Fruit fly (Drosophila melanogaster): ENCODE measurements around the gene Cyp4ac3.

Gene Cyp4ac3

dm6 chr2L:5251150-5251549, 17.1 kb upstream of the Cyp4ac3 start:
- TF ChIP-seq Abd-B (GFP tag; optimal IDR thresholded peaks at IDR 0.05) (no peak), OdsH (GFP tag; optimal IDR thresholded peaks at IDR 0.05) (no peak), br (GFP tag; optimal IDR thresholded peaks at IDR 0.05) (no peak), Myc (optimal IDR thresholded peaks at IDR 0.05) (no peak), CG9705 (GFP tag; optimal IDR thresholded peaks at IDR 0.05) (no peak), GATAd (GFP tag; optimal IDR thresholded peaks at IDR 0.05) (no peak), psq (GFP tag; optimal IDR thresholded peaks at IDR 0.05) (no peak), Vsx2 (GFP tag; optimal IDR thresholded peaks at IDR 0.05; ENCODE audit: partially characterized antibody) (no peak), Hnf4 (GFP tag; optimal IDR thresholded peaks at IDR 0.05) (no peak), Dfd (GFP tag; optimal IDR thresholded peaks at IDR 0.05) (no peak)

DNA sequence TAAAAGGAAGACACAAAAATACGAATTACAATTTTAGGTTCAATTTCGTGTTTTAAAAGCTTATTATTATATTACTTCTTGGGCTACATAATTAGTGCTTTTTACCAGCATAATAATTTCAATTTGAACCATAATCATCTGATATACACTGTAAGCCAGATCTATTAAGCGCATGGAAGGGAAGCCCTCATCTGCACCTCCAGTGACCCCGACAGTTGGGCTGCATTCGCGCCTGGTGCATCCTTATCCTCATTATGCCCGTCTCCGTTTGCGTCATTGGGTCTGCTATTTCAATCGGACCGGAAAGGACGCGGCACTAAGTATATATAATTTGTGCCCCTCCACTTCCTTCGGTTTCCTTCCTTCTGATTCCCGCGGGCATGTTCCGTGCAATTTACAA, 16.6 kb upstream of the Cyp4ac3 start:
- TF ChIP-seq Abd-B (GFP tag; optimal IDR thresholded peaks at IDR 0.05) (no peak), Dfd (GFP tag; optimal IDR thresholded peaks at IDR 0.05) (no peak), h (GFP tag; optimal IDR thresholded peaks at IDR 0.05) (no peak), HLH106 (tag; optimal IDR thresholded peaks at IDR 0.05) (peak; percentile 15)

- peak; percentile 77 for TF ChIP-seq psq (GFP tag; optimal IDR thresholded peaks at IDR 0.05)
- TF ChIP-seq Jra (GFP tag; optimal IDR thresholded peaks at IDR 0.05), result peak; percentile 72
- TF ChIP-seq dl (GFP tag; optimal IDR thresholded peaks at IDR 0.05; ENCODE audit: insufficient read depth in 1 of 2, partially characterized antibody in 2 of 2), result no peak
- TF ChIP-seq h (GFP tag; optimal IDR thresholded peaks at IDR 0.05), result peak; percentile 82
- peak; percentile 81 for TF ChIP-seq ey (GFP tag; optimal IDR thresholded peaks at IDR 0.05)
- TF ChIP-seq Rel (GFP tag; optimal IDR thresholded peaks at IDR 0.05), result no peak
- peak; percentile 17 for TF ChIP-seq Rel (tag; optimal IDR thresholded peaks at IDR 0.05)
- peak; percentile 60 for TF ChIP-seq dmrt93B (GFP tag; optimal IDR thresholded peaks at IDR 0.05)
- TF ChIP-seq tai (GFP tag; optimal IDR thresholded peaks at IDR 0.05), result peak; percentile 74
- no peak for TF ChIP-seq Mio (GFP tag; optimal IDR thresholded peaks at IDR 0.05)
- peak; percentile 82 for TF ChIP-seq HLH106 (tag; optimal IDR thresholded peaks at IDR 0.05)
- peak; percentile 66 for TF ChIP-seq rgr (GFP tag; optimal IDR thresholded peaks at IDR 0.05)
- TF ChIP-seq Hr78 (GFP tag; optimal IDR thresholded peaks at IDR 0.05), result no peak
- TF ChIP-seq brk (GFP tag; optimal IDR thresholded peaks at IDR 0.05), result peak; percentile 63
- no peak for TF ChIP-seq N (GFP tag; optimal IDR thresholded peaks at IDR 0.05)
- TF ChIP-seq sv (GFP tag; optimal IDR thresholded peaks at IDR 0.05), result no peak
- no peak for TF ChIP-seq Hr83 (GFP tag; optimal IDR thresholded peaks at IDR 0.05; ENCODE audit: poor library complexity, severe bottlenecking)
- TF ChIP-seq br (GFP tag; optimal IDR thresholded peaks at IDR 0.05), result peak; percentile 75
- peak; percentile 82 for TF ChIP-seq OdsH (GFP tag; optimal IDR thresholded peaks at IDR 0.05)
- no peak for TF ChIP-seq Abd-B (GFP tag; optimal IDR thresholded peaks at IDR 0.05)
- TF ChIP-seq Vsx2 (GFP tag; optimal IDR thresholded peaks at IDR 0.05; ENCODE audit: partially characterized antibody), result peak; percentile 14
- TF ChIP-seq sage (GFP tag; optimal IDR thresholded peaks at IDR 0.05), result no peak
- TF ChIP-seq dsf (GFP tag; optimal IDR thresholded peaks at IDR 0.05; ENCODE audit: borderline replicate concordance), result peak; percentile 21
- TF ChIP-seq foxo (GFP tag; optimal IDR thresholded peaks at IDR 0.05), result peak in 1 of 2 experiments; percentile 81
- peak; percentile 41 for TF ChIP-seq Dif (GFP tag; optimal IDR thresholded peaks at IDR 0.05; ENCODE audit: partially characterized antibody)
- no peak for TF ChIP-seq usp (GFP tag; optimal IDR thresholded peaks at IDR 0.05)
- no peak for TF ChIP-seq GATAd (GFP tag; optimal IDR thresholded peaks at IDR 0.05)
- TF ChIP-seq fru (GFP tag; optimal IDR thresholded peaks at IDR 0.05), result peak; percentile 87
- no peak for TF ChIP-seq pan (optimal IDR thresholded peaks at IDR 0.05)
- peak; percentile 61 for TF ChIP-seq CrebA (GFP tag; optimal IDR thresholded peaks at IDR 0.05; ENCODE audit: borderline replicate concordance)
- TF ChIP-seq CG9705 (GFP tag; optimal IDR thresholded peaks at IDR 0.05), result peak; percentile 58
- TF ChIP-seq woc (GFP tag; optimal IDR thresholded peaks at IDR 0.05), result peak; percentile 90
- peak; percentile 31 for TF ChIP-seq Hnf4 (GFP tag; optimal IDR thresholded peaks at IDR 0.05)
- no peak for TF ChIP-seq Dfd (GFP tag; optimal IDR thresholded peaks at IDR 0.05)
- TF ChIP-seq lola (GFP tag; optimal IDR thresholded peaks at IDR 0.05), result no peak
- no peak for TF ChIP-seq CG32264 (GFP tag; optimal IDR thresholded peaks at IDR 0.05)
- no peak for TF ChIP-seq jim (GFP tag; optimal IDR thresholded peaks at IDR 0.05)
- TF ChIP-seq Myc (optimal IDR thresholded peaks at IDR 0.05), result no peak
- peak; percentile 80 for TF ChIP-seq Sp1 (GFP tag; optimal IDR thresholded peaks at IDR 0.05)
Measured at dm6 chr2L:5252399-5253030, 15.8 kb upstream of the Cyp4ac3 start.

All from whole organism, wandering third instar larva.